Fruit fly (Drosophila melanogaster) whole organism, embryonic: ENCODE measurements around the gene mldr.
A peak's percentile ranks its signal among the peaks of the same experiment; 100 is the strongest.

Experiments used
- Atf-2 ChIP-seq: fragments of 200-800 bp; sonication (Bioruptor generic); optimal IDR thresholded peaks from 2 replicates; lab custom pipeline; 2016; ENCODE audit warnings: missing biosample characterization, missing genetic modification characterization
- CG1024 ChIP-seq: fragments of 200-800 bp; sonication (Bioruptor generic); IDR thresholded peaks from 2 replicates; pipeline ENCODE4 v1.3.6; 2022; ENCODE audit warnings: missing biosample characterization, missing genetic modification characterization
- CG10654 ChIP-seq: fragments of 200-800 bp; sonication (Bioruptor generic); optimal IDR thresholded peaks from 2 replicates; lab custom pipeline; 2016; ENCODE audit warnings: missing biosample characterization, missing genetic modification characterization
- CG11456 ChIP-seq: fragments of 200-800 bp; sonication (Bioruptor generic); IDR thresholded peaks from 3 replicates; pipeline ENCODE4 v1.3.6; 2022; ENCODE audit warnings: missing biosample characterization, missing genetic modification characterization
- CG12104 ChIP-seq: fragments of 200-800 bp; sonication (Bioruptor generic); optimal IDR thresholded peaks from 3 replicates; lab custom pipeline; 2016; ENCODE audit warnings: missing biosample characterization, missing genetic modification characterization
- CG12219 ChIP-seq: fragments of 200-800 bp; sonication (Bioruptor generic); optimal IDR thresholded peaks from 3 replicates; lab custom pipeline; 2018; ENCODE audit warnings: missing biosample characterization, mild to moderate bottlenecking, missing genetic modification characterization
- CG13287 ChIP-seq: fragments of 200-800 bp; sonication (Bioruptor generic); IDR thresholded peaks from 2 replicates; pipeline ENCODE4 v1.3.6; 2022; ENCODE audit warnings: missing biosample characterization, missing genetic modification characterization; ENCODE audit not compliant: partially characterized antibody
- CG13424 ChIP-seq: fragments of 200-800 bp; sonication (Bioruptor generic); optimal IDR thresholded peaks from 2 replicates; lab custom pipeline; 2019; ENCODE audit warnings: missing biosample characterization, mild to moderate bottlenecking, missing genetic modification characterization, moderate library complexity
- CG13624 ChIP-seq: fragments of 200-800 bp; sonication (Bioruptor generic); optimal IDR thresholded peaks from 2 replicates; lab custom pipeline; 2016; ENCODE audit warnings: missing biosample characterization, missing genetic modification characterization
- CG14667 ChIP-seq: fragments of 200-800 bp; sonication (Bioruptor generic); IDR thresholded peaks from 2 replicates; pipeline ENCODE4 v1.3.6; 2022; ENCODE audit warnings: missing biosample characterization, missing genetic modification characterization
- CG16779 ChIP-seq: fragments of 200-800 bp; sonication (Bioruptor generic); IDR thresholded peaks from 2 replicates; pipeline ENCODE4 v1.3.6; 2022; ENCODE audit warnings: missing biosample characterization, missing genetic modification characterization
- CG17186 ChIP-seq: fragments of 200-800 bp; sonication (Bioruptor generic); optimal IDR thresholded peaks from 3 replicates; lab custom pipeline; 2017; ENCODE audit warnings: missing biosample characterization, missing genetic modification reagents, missing genetic modification characterization
- CG17385 ChIP-seq: fragments of 200-800 bp; sonication (Bioruptor generic); optimal IDR thresholded peaks from 3 replicates; lab custom pipeline; 2018; ENCODE audit warnings: missing biosample characterization, mild to moderate bottlenecking, missing genetic modification characterization
- CG18262 ChIP-seq: fragments of 200-800 bp; optimal IDR thresholded peaks from 3 replicates; lab custom pipeline; 2019; ENCODE audit warnings: missing biosample characterization, mild to moderate bottlenecking, missing genetic modification characterization, moderate library complexity
- CG2712 ChIP-seq: fragments of 200-800 bp; optimal IDR thresholded peaks from 3 replicates; lab custom pipeline; 2019; ENCODE audit warnings: missing biosample characterization, mild to moderate bottlenecking, missing genetic modification characterization, moderate library complexity
- CG3281 ChIP-seq: fragments of 200-800 bp; sonication (Bioruptor generic); optimal IDR thresholded peaks from 3 replicates; lab custom pipeline; 2017; ENCODE audit warnings: missing biosample characterization, mild to moderate bottlenecking, missing genetic modification characterization
- CG33213 ChIP-seq: fragments of 200-800 bp; sonication (Bioruptor generic); optimal IDR thresholded peaks from 3 replicates; lab custom pipeline; 2016; ENCODE audit warnings: missing biosample characterization, missing genetic modification characterization
- CG3847 ChIP-seq: fragments of 200-800 bp; sonication (Bioruptor generic); IDR thresholded peaks from 2 replicates; pipeline ENCODE4 v1.3.6; 2022; ENCODE audit warnings: missing biosample characterization, missing genetic modification characterization
- CG4282 ChIP-seq: fragments of 200-800 bp; sonication (Bioruptor generic); optimal IDR thresholded peaks from 2 replicates; lab custom pipeline; 2016; ENCODE audit warnings: missing biosample characterization, missing genetic modification characterization
- CG43689 ChIP-seq: fragments of 200-800 bp; sonication (Bioruptor generic); IDR thresholded peaks from 2 replicates; pipeline ENCODE4 v1.3.6; 2022; ENCODE audit warnings: missing biosample characterization, missing genetic modification characterization
- CG6689 ChIP-seq: fragments of 200-800 bp; sonication (Bioruptor generic); IDR thresholded peaks from 2 replicates; pipeline ENCODE4 v1.3.6; 2022; ENCODE audit warnings: missing biosample characterization, missing genetic modification characterization
- CG8924 ChIP-seq: fragments of 200-800 bp; optimal IDR thresholded peaks from 3 replicates; lab custom pipeline; 2019; ENCODE audit warnings: missing biosample characterization, mild to moderate bottlenecking, missing genetic modification characterization, moderate library complexity
- CG9609 ChIP-seq: fragments of 200-800 bp; sonication (Bioruptor generic); optimal IDR thresholded peaks from 3 replicates; lab custom pipeline; 2016; ENCODE audit warnings: missing biosample characterization, missing genetic modification characterization
- CG9797 ChIP-seq: fragments of 200-800 bp; sonication (Bioruptor generic); optimal IDR thresholded peaks from 3 replicates; lab custom pipeline; 2018; ENCODE audit warnings: missing biosample characterization, mild to moderate bottlenecking, missing genetic modification characterization
- CG9932 ChIP-seq: fragments of 200-800 bp; sonication (Bioruptor generic); IDR thresholded peaks from 2 replicates; pipeline ENCODE4 v1.3.6; 2022; ENCODE audit warnings: missing biosample characterization, missing genetic modification characterization
- CTCF ChIP-seq: fragments of 200-800 bp; sonication (Bioruptor generic); optimal IDR thresholded peaks from 2 replicates; lab custom pipeline; 2017; ENCODE audit warnings: missing biosample characterization, mild to moderate bottlenecking, missing genetic modification characterization, moderate library complexity
- D ChIP-seq, 2 experiments: fragments of 200-800 bp in 1 of 2; fragments of >200 bp in 1 of 2; sonication (Bioruptor generic) in 1 of 2; optimal IDR thresholded peaks; 2 replicates in 1 of 2; 3 replicates in 1 of 2; lab custom pipeline; 2017; ENCODE audit warnings: mild to moderate bottlenecking in 1 of 2, missing biosample characterization in 1 of 2, missing genetic modification characterization in 1 of 2, missing genetic modification reagents in 1 of 2
- Drgx ChIP-seq: fragments of 200-800 bp; sonication (Bioruptor generic); IDR thresholded peaks from 2 replicates; pipeline ENCODE4 v1.3.6; 2022; ENCODE audit warnings: missing biosample characterization, missing genetic modification characterization
- Fer1 ChIP-seq: fragments of 200-800 bp; sonication (Bioruptor generic); optimal IDR thresholded peaks from 2 replicates; lab custom pipeline; 2017; ENCODE audit warnings: missing biosample characterization, mild to moderate bottlenecking, missing genetic modification characterization
- Fer3 ChIP-seq: fragments of 200-800 bp; sonication (Bioruptor generic); optimal IDR thresholded peaks from 2 replicates; lab custom pipeline; 2018; ENCODE audit warnings: missing biosample characterization, mild to moderate bottlenecking, missing genetic modification characterization, moderate library complexity
- Hmr ChIP-seq: fragments of 200-800 bp; sonication (Bioruptor generic); optimal IDR thresholded peaks from 3 replicates; lab custom pipeline; 2017; ENCODE audit warnings: mild to moderate bottlenecking, missing biosample characterization, missing genetic modification reagents, missing genetic modification characterization
- Lim3 ChIP-seq: fragments of 200-800 bp; sonication (Bioruptor generic); IDR thresholded peaks from 2 replicates; pipeline ENCODE4 v1.3.6; 2022; ENCODE audit warnings: missing biosample characterization, missing genetic modification characterization
- MESR4 ChIP-seq: fragments of 200-800 bp; sonication (Bioruptor generic); optimal IDR thresholded peaks from 2 replicates; lab custom pipeline; 2018; ENCODE audit warnings: missing biosample characterization, mild to moderate bottlenecking, missing genetic modification characterization, moderate library complexity
- NC2β ChIP-seq: fragments of 200-800 bp; sonication (Bioruptor generic); optimal IDR thresholded peaks from 2 replicates; lab custom pipeline; 2016; ENCODE audit warnings: missing biosample characterization, missing genetic modification characterization
- PHDP ChIP-seq: fragments of 200-800 bp; sonication (Bioruptor generic); optimal IDR thresholded peaks from 3 replicates; lab custom pipeline; 2018; ENCODE audit warnings: missing biosample characterization, mild to moderate bottlenecking, missing genetic modification characterization, moderate library complexity
- Ptx1 ChIP-seq: fragments of 200-800 bp; sonication (Bioruptor generic); IDR thresholded peaks from 2 replicates; pipeline ENCODE4 v1.3.6; 2022; ENCODE audit warnings: missing biosample characterization, missing genetic modification characterization
- Six4 ChIP-seq: fragments of 200-800 bp; sonication (Bioruptor generic); optimal IDR thresholded peaks from 2 replicates; lab custom pipeline; 2016; ENCODE audit warnings: missing biosample characterization, missing genetic modification characterization
- ara ChIP-seq: fragments of 200-800 bp; sonication (Bioruptor generic); IDR thresholded peaks from 2 replicates; pipeline ENCODE4 v1.3.6; 2022; ENCODE audit warnings: missing biosample characterization, missing genetic modification characterization
- az2 ChIP-seq: fragments of 200-800 bp; sonication (Bioruptor generic); optimal IDR thresholded peaks from 3 replicates; lab custom pipeline; 2016; ENCODE audit warnings: missing biosample characterization, missing genetic modification characterization
- cas ChIP-seq: fragments of 200-800 bp; sonication (Bioruptor generic); IDR thresholded peaks from 2 replicates; pipeline ENCODE4 v1.3.6; 2022; ENCODE audit warnings: missing biosample characterization, missing genetic modification characterization
- ems ChIP-seq: fragments of 200-800 bp; sonication (Bioruptor generic); optimal IDR thresholded peaks from 3 replicates; lab custom pipeline; 2016; ENCODE audit warnings: missing biosample characterization, missing genetic modification characterization
- fd3F ChIP-seq: fragments of 200-800 bp; sonication (Bioruptor generic); optimal IDR thresholded peaks from 2 replicates; lab custom pipeline; 2018; ENCODE audit warnings: missing biosample characterization, mild to moderate bottlenecking, missing genetic modification characterization, moderate library complexity
- gro ChIP-seq: fragments of 200-800 bp; sonication (Bioruptor generic); optimal IDR thresholded peaks from 2 replicates; lab custom pipeline; 2016; ENCODE audit warnings: missing biosample characterization, missing genetic modification characterization
- gt ChIP-seq: fragments of 200-800 bp; sonication (Bioruptor generic); IDR thresholded peaks from 2 replicates; pipeline ENCODE4 v1.3.6; 2022; ENCODE audit warnings: missing biosample characterization, missing genetic modification characterization
- ind ChIP-seq: fragments of 200-800 bp; sonication (Bioruptor generic); optimal IDR thresholded peaks from 3 replicates; lab custom pipeline; 2016; ENCODE audit warnings: missing biosample characterization, missing genetic modification characterization
- lmd ChIP-seq: fragments of 200-800 bp; sonication (Bioruptor generic); IDR thresholded peaks from 2 replicates; pipeline ENCODE4 v1.3.6; 2022; ENCODE audit warnings: missing biosample characterization, missing genetic modification characterization
- mirr ChIP-seq: fragments of 200-800 bp; sonication (Bioruptor generic); optimal IDR thresholded peaks from 3 replicates; lab custom pipeline; 2018; ENCODE audit warnings: missing biosample characterization, mild to moderate bottlenecking, missing genetic modification characterization
- pnt ChIP-seq: fragments of 200-800 bp; sonication (Bioruptor generic); optimal IDR thresholded peaks from 3 replicates; lab custom pipeline; 2016; ENCODE audit warnings: missing biosample characterization, missing genetic modification characterization
- row ChIP-seq: fragments of 200-800 bp; sonication (Bioruptor generic); IDR thresholded peaks from 3 replicates; pipeline ENCODE4 v1.3.6; 2022; ENCODE audit warnings: missing biosample characterization, missing genetic modification characterization
- slou ChIP-seq: fragments of 200-800 bp; sonication (Bioruptor generic); optimal IDR thresholded peaks from 3 replicates; lab custom pipeline; 2016; ENCODE audit warnings: missing biosample characterization, missing genetic modification characterization
- sob ChIP-seq: fragments of 200-800 bp; sonication (Bioruptor generic); IDR thresholded peaks from 2 replicates; pipeline ENCODE4 v1.3.6; 2022; ENCODE audit warnings: missing biosample characterization, missing genetic modification characterization
- zfh2 ChIP-seq: fragments of 200-800 bp; sonication (Bioruptor generic); optimal IDR thresholded peaks from 2 replicates; lab custom pipeline; 2016; ENCODE audit warnings: missing biosample characterization, missing genetic modification characterization

mldr gene

DNA sequence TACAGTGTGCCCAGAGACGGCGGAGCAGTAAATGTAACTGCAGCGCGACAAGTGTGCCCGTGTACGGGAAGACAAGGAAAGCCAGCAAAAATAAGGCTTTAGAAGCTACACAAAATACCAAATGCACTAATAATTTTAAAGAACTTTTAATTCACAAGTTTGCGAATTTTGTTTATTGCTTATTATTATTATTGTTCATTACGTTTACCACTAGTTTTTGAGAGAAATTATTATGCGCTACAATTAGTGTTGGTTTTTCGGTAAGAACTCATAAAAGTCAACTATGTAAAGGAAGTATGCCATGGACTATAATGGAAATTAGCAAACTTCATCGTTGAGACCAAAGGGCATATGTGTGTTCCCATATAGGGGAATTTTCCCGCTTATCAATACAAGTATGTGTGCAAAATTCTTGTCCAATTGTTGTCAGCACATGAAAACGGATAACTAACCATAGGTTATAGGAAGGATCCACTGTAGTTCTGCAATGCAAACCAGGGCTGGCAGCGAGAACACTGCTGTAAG is 23.9 kb upstream of the mldr start, which contains the start of gene schlank (continued):
- TF ChIP-seq Ptx1 (GFP tag; lab: Robert Waterston, UW): peak; percentile 77
- peak; percentile 27; the same call in 1 of the 2 replicates for TF ChIP-seq sob (GFP tag; lab: Robert Waterston, UW)
- no peak for TF ChIP-seq D (optimal IDR thresholded peaks at IDR 0.05; lab: Kevin White, UChicago)
- no peak for TF ChIP-seq D (GFP tag; optimal IDR thresholded peaks at IDR 0.05; lab: Kevin White, UChicago)
- peak; percentile 60 for TF ChIP-seq NC2β (GFP tag; lab: Kevin White, UChicago)
- peak; percentile 67 for TF ChIP-seq CG6689
- peak; percentile 49 for TF ChIP-seq Atf-2 (GFP tag; lab: Kevin White, UChicago)
- no peak for TF ChIP-seq CG17385 (GFP tag; lab: Kevin White, UChicago)
- TF ChIP-seq CG33213: peak; percentile 37
- peak; percentile 28 for TF ChIP-seq ems (GFP tag; lab: Kevin White, UChicago)
- peak; percentile 8 for TF ChIP-seq Six4
- TF ChIP-seq MESR4 (GFP tag; lab: Kevin White, UChicago): no peak
- TF ChIP-seq Lim3 (GFP tag; lab: Robert Waterston, UW): no peak
- TF ChIP-seq Hmr (GFP tag; lab: Kevin White, UChicago): no peak
- peak; percentile 67 for TF ChIP-seq lmd (GFP tag; lab: Robert Waterston, UW)
- TF ChIP-seq CG3281 (GFP tag; lab: Kevin White, UChicago): no peak
- TF ChIP-seq CG4282 (GFP tag; lab: Kevin White, UChicago): peak; percentile 38
- TF ChIP-seq CG13424: peak; percentile 53
- peak; percentile 33 for TF ChIP-seq CG9609 (GFP tag; lab: Kevin White, UChicago)
- no peak for TF ChIP-seq CG13287 (GFP tag; lab: Robert Waterston, UW)
- TF ChIP-seq mirr (GFP tag; lab: Kevin White, UChicago): peak; percentile 30
- peak; percentile 27 for TF ChIP-seq CG12104
- peak; percentile 10 for TF ChIP-seq Fer1
- TF ChIP-seq CG1024 (GFP tag; lab: Robert Waterston, UW): peak; percentile 43; the same call in 1 of the 2 replicates
- TF ChIP-seq CG2712 (tag; lab: Kevin White, UChicago): peak; percentile 54
- no peak for TF ChIP-seq cas (GFP tag; lab: Robert Waterston, UW)
- peak; percentile 22 for TF ChIP-seq fd3F
- peak; percentile 60 for TF ChIP-seq pnt (GFP tag; lab: Kevin White, UChicago)
- TF ChIP-seq gro: no peak
- peak; percentile 52 for TF ChIP-seq Fer3 (tag; lab: Kevin White, UChicago)
- peak; percentile 51 for TF ChIP-seq zfh2 (GFP tag; lab: Kevin White, UChicago)
- peak; percentile 40 for TF ChIP-seq CG10654 (GFP tag; lab: Kevin White, UChicago)
- no peak for TF ChIP-seq CG16779 (GFP tag; lab: Robert Waterston, UW)
- peak; percentile 53 for TF ChIP-seq CG18262 (tag; lab: Kevin White, UChicago)
- TF ChIP-seq CG17186 (GFP tag; lab: Kevin White, UChicago): peak; percentile 27
- TF ChIP-seq ara (GFP tag; lab: Robert Waterston, UW): no peak
- peak; percentile 20 for TF ChIP-seq slou (GFP tag; lab: Kevin White, UChicago)
- TF ChIP-seq CG8924 (tag; lab: Kevin White, UChicago): peak; percentile 25
- peak; percentile 39 for TF ChIP-seq CG14667
- no peak for TF ChIP-seq gt (GFP tag; lab: Robert Waterston, UW)
- peak; percentile 89 for TF ChIP-seq CG9797 (GFP tag; lab: Kevin White, UChicago)
- TF ChIP-seq row (GFP tag; lab: Robert Waterston, UW): peak; percentile 91
- peak; percentile 25; the same call in 1 of the 2 replicates for TF ChIP-seq CG3847 (GFP tag; lab: Robert Waterston, UW)
- TF ChIP-seq CG12219 (GFP tag; lab: Kevin White, UChicago): peak; percentile 40
- TF ChIP-seq az2 (GFP tag; lab: Kevin White, UChicago): peak; percentile 55
- no peak for TF ChIP-seq PHDP (tag; lab: Kevin White, UChicago)
- TF ChIP-seq CG9932 (GFP tag; lab: Robert Waterston, UW): peak; percentile 70
- TF ChIP-seq Drgx (GFP tag; lab: Robert Waterston, UW): 0 out of 2 replicates have a peak, but pooled peaks have one; percentile 29
- TF ChIP-seq ind: peak; percentile 73
- TF ChIP-seq CG11456 (GFP tag; lab: Robert Waterston, UW): peak; percentile 60; the same call in 1 of the 3 replicates
- TF ChIP-seq CTCF: no peak
- peak; percentile 54 for TF ChIP-seq CG13624 (GFP tag; lab: Kevin White, UChicago)
- TF ChIP-seq CG43689: no peak
